Fruit fly (Drosophila melanogaster): ENCODE results near the gene CG14562.
A peak's percentile ranks its signal among the peaks of the same experiment; 100 is the strongest.

Gene CG14562

DNA sequence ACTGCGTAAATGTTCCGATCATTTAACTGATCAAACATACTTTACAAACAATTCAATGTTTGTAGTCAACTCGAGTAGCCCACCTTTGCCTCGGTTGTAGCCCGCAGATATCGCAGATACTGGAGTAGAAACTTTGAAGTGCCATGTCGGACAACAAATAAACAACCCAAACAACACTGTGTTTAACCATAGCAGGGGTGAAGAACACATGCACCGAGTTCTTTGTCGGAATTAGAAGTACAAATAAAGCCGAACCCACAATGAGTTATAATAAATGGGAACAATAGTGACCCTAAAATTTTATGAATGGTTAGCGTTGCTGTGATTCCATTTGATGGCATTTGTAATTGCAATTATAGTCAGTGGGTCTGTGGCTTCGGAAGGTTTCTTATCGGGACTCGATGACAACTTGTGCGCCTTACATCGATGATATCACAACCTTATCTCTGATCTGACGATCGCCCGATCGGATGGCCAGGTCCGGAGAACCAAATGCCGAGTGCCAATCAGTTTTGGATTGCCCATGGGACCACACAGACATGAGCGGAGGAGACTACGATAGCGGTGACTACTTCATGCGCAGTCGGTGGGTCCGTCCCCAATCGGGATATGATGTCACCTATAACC lies 20.0 kb downstream of the CG14562 start, which contains the start of gene Chs2:
TSS of gene Chs2 (plus strand) at position 510 of the 627 bp plus-strand sequence.
- no peak for TF ChIP-seq CG1602 (GFP tag; optimal IDR thresholded peaks at IDR 0.05)
- no peak for TF ChIP-seq PHDP (tag; optimal IDR thresholded peaks at IDR 0.05)
- peak; percentile 19 for TF ChIP-seq wek (GFP tag; optimal IDR thresholded peaks at IDR 0.05)
- TF ChIP-seq Sry-β (GFP tag; optimal IDR thresholded peaks at IDR 0.05), result peak; percentile 28
- no peak for TF ChIP-seq Blimp-1 (GFP tag; optimal IDR thresholded peaks at IDR 0.05)
- no peak for TF ChIP-seq CG11247 (GFP tag; IDR thresholded peaks at IDR 0.05)
- TF ChIP-seq z (GFP tag; IDR thresholded peaks at IDR 0.05), result 0 out of 3 replicates have a peak, but pooled peaks have one; percentile 20
- TF ChIP-seq kni (GFP tag; optimal IDR thresholded peaks at IDR 0.05), result peak; percentile 69
- TF ChIP-seq BEAF-32 (GFP tag; optimal IDR thresholded peaks at IDR 0.05), result no peak
- TF ChIP-seq tin (GFP tag; optimal IDR thresholded peaks at IDR 0.05), result no peak
- TF ChIP-seq run (tag; optimal IDR thresholded peaks at IDR 0.05), result peak; percentile 55
- TF ChIP-seq lab (GFP tag; optimal IDR thresholded peaks at IDR 0.05), result no peak
- peak; percentile 75 for TF ChIP-seq Vsx1 (GFP tag; optimal IDR thresholded peaks at IDR 0.05)
- TF ChIP-seq CG13287 (GFP tag; IDR thresholded peaks at IDR 0.05; ENCODE audit: partially characterized antibody), result no peak
- TF ChIP-seq chinmo (GFP tag; IDR thresholded peaks at IDR 0.05; ENCODE audit: partially characterized antibody), result 0 out of 4 replicates have a peak, but pooled peaks have one; percentile 42
- no peak for TF ChIP-seq NfI (GFP tag; optimal IDR thresholded peaks at IDR 0.05)
- TF ChIP-seq Rfx (GFP tag; IDR thresholded peaks at IDR 0.05), result no peak
- TF ChIP-seq Aef1 (GFP tag; IDR thresholded peaks at IDR 0.05), result no peak
- TF ChIP-seq Spps (tag; optimal IDR thresholded peaks at IDR 0.05), result peak; percentile 20
- TF ChIP-seq jing (GFP tag; optimal IDR thresholded peaks at IDR 0.05), result no peak
- no peak for TF ChIP-seq eyg (GFP tag; optimal IDR thresholded peaks at IDR 0.05)
- no peak for TF ChIP-seq repo (GFP tag; optimal IDR thresholded peaks at IDR 0.05)
- peak; percentile 22 for TF ChIP-seq caup (GFP tag; optimal IDR thresholded peaks at IDR 0.05; ENCODE audit: severe bottlenecking)
- TF ChIP-seq CG10565 (GFP tag; optimal IDR thresholded peaks at IDR 0.05), result no peak
- TF ChIP-seq prd (optimal IDR thresholded peaks at IDR 0.05), result no peak
- TF ChIP-seq prd (GFP tag; IDR thresholded peaks at IDR 0.05), result no peak
- peak; percentile 45 for TF ChIP-seq CG10979 (tag; optimal IDR thresholded peaks at IDR 0.05)
- no peak for TF ChIP-seq Eip74EF (GFP tag; optimal IDR thresholded peaks at IDR 0.05)
- no peak for TF ChIP-seq CG7786 (GFP tag; optimal IDR thresholded peaks at IDR 0.05)
- TF ChIP-seq Usf (GFP tag; optimal IDR thresholded peaks at IDR 0.05), result no peak
- no peak for TF ChIP-seq lilli (GFP tag; optimal IDR thresholded peaks at IDR 0.05)
- no peak for TF ChIP-seq scrt (GFP tag; optimal IDR thresholded peaks at IDR 0.05)
- no peak for TF ChIP-seq lov (optimal IDR thresholded peaks at IDR 0.05)
- no peak for TF ChIP-seq lov (GFP tag; IDR thresholded peaks at IDR 0.05)
- TF ChIP-seq CG1024 (GFP tag; IDR thresholded peaks at IDR 0.05), result no peak
- TF ChIP-seq CG14050 (GFP tag; IDR thresholded peaks at IDR 0.05), result no peak
- TF ChIP-seq tup (GFP tag; optimal IDR thresholded peaks at IDR 0.05), result no peak
- no peak for TF ChIP-seq HmgD (GFP tag; optimal IDR thresholded peaks at IDR 0.05)
- TF ChIP-seq zen (tag; optimal IDR thresholded peaks at IDR 0.05), result peak; percentile 42
- no peak for TF ChIP-seq Abd-B (GFP tag; optimal IDR thresholded peaks at IDR 0.05)
- no peak for TF ChIP-seq gce (GFP tag; IDR thresholded peaks at IDR 0.05)
- peak; percentile 67 for TF ChIP-seq CG9727 (GFP tag; optimal IDR thresholded peaks at IDR 0.05)
- peak; percentile 11 for TF ChIP-seq CG11398 (GFP tag; optimal IDR thresholded peaks at IDR 0.05)
- TF ChIP-seq Doc2 (GFP tag; IDR thresholded peaks at IDR 0.05), result no peak
- no peak for TF ChIP-seq Stat92E (GFP tag; optimal IDR thresholded peaks at IDR 0.05)
- peak; percentile 42 for TF ChIP-seq CG6254 (GFP tag; optimal IDR thresholded peaks at IDR 0.05)
- TF ChIP-seq kah (GFP tag; optimal IDR thresholded peaks at IDR 0.05), result no peak
- TF ChIP-seq Rx (GFP tag; IDR thresholded peaks at IDR 0.05), result no peak
- TF ChIP-seq Pdp1 (GFP tag; optimal IDR thresholded peaks at IDR 0.05), result no peak

Data from whole organism, embryonic.